Worm (Caenorhabditis elegans) whole organism, L4 larva: ENCODE measurements around the gene srx-131.

Experiments
- Y105C5A.15 ChIP-seq: fragments of 200-800 bp; sonication (Bioruptor generic); IDR thresholded peaks from 2 replicates; pipeline ENCODE4 v1.3.6; 2022; ENCODE audit warnings: missing genetic modification characterization, missing compliant biosample characterization
- aly-2 ChIP-seq: sonication (generic microtip); optimal IDR thresholded peaks from 2 replicates; lab custom pipeline; 2018; ENCODE audit warnings: missing biosample characterization, missing genetic modification characterization
- lin-39 ChIP-seq: fragments of 150-350 bp; optimal IDR thresholded peaks from 2 replicates; lab custom pipeline; 2014; ENCODE audit warnings: missing biosample characterization, missing genetic modification reagents, missing genetic modification characterization
- nhr-237 ChIP-seq: sonication (generic microtip); optimal IDR thresholded peaks from 2 replicates; lab custom pipeline; 2017; ENCODE audit warnings: missing biosample characterization, missing genetic modification characterization
- php-3 ChIP-seq: fragments of 200-800 bp; sonication (Bioruptor generic); IDR thresholded peaks from 2 replicates; pipeline ENCODE4 v1.3.6; 2022; ENCODE audit warnings: missing genetic modification reagents, missing genetic modification characterization, missing compliant biosample characterization
- skn-1 ChIP-seq: fragments of 150-350 bp; optimal IDR thresholded peaks from 2 replicates; lab custom pipeline; 2014; ENCODE audit warnings: missing biosample characterization, missing genetic modification characterization

ce11 chrV:13848379-13848778 is 3.1 kb downstream of the srx-131 start, which contains the start of gene srx-133:
- no peak for TF ChIP-seq Y105C5A.15 (GFP tag; lab: Robert Waterston, UW)
- TF ChIP-seq lin-39 (tag; lab: Kevin White, UChicago): no peak
- TF ChIP-seq php-3 (GFP tag; lab: Robert Waterston, UW): no peak
- no peak for TF ChIP-seq nhr-237 (tag; lab: Kevin White, UChicago)
- no peak for TF ChIP-seq aly-2 (tag; lab: Kevin White, UChicago)
- TF ChIP-seq skn-1 (tag; lab: Kevin White, UChicago): no peak
